Fruit fly (Drosophila melanogaster): ENCODE results near the gene OtopLa.
A peak's percentile ranks its signal among the peaks of the same experiment; 100 is the strongest.

OtopLa gene

DNA sequence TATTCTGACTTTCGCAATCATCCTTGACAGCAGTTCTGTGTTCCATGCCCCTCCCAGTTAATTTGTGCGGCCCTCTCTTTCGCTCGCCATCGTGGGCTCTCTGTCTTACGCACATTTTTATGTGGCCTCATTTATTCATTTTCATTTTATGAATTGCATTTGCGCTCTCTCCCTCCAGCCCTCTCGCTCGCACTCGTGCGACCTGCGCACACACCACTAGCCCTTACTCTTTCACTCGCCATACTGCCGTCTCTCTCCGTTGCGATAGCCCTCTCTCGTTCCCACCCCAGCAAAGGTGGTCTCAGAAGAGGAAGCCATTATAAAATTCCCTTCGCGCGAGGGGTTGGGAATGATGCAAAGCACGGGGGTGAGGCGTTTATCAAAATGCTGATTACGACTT, 68.8 kb downstream of the OtopLa start:
- TF ChIP-seq unpg (GFP tag; optimal IDR thresholded peaks at IDR 0.05) (no peak), HLH4C (GFP tag; IDR thresholded peaks at IDR 0.05; ENCODE audit: partially characterized antibody) (no peak), Chrac-16 (GFP tag; optimal IDR thresholded peaks at IDR 0.05) (no peak), aop (GFP tag; IDR thresholded peaks at IDR 0.05) (no peak), sob (GFP tag; IDR thresholded peaks at IDR 0.05) (no peak), sug (tag; optimal IDR thresholded peaks at IDR 0.05) (no peak), Adf1 (GFP tag; IDR thresholded peaks at IDR 0.05) (peak; percentile 24; the same call in 1 of the 2 replicates), D (optimal IDR thresholded peaks at IDR 0.05) (peak; percentile 43), D (GFP tag; optimal IDR thresholded peaks at IDR 0.05) (no peak), HmgD (GFP tag; optimal IDR thresholded peaks at IDR 0.05) (peak; percentile 52), sqz (GFP tag; optimal IDR thresholded peaks at IDR 0.05) (peak; percentile 64), h (optimal IDR thresholded peaks at IDR 0.05) (no peak), CoRest (tag; optimal IDR thresholded peaks at IDR 0.05) (peak; percentile 36), ind (GFP tag; optimal IDR thresholded peaks at IDR 0.05) (no peak), Nf-YC (tag; optimal IDR thresholded peaks at IDR 0.05) (peak; percentile 95), cg (GFP tag; optimal IDR thresholded peaks at IDR 0.05) (peak; percentile 52), crol (GFP tag; IDR thresholded peaks at IDR 0.05) (peak; percentile 68), Camta (GFP tag; optimal IDR thresholded peaks at IDR 0.05) (no peak), sens (GFP tag) (peak; percentile 46), CG10147 (GFP tag; optimal IDR thresholded peaks at IDR 0.05) (no peak), tll (GFP tag; optimal IDR thresholded peaks at IDR 0.05) (peak; percentile 56 to 67), CG8478 (optimal IDR thresholded peaks at IDR 0.05) (peak; percentile 95), D19B (GFP tag; optimal IDR thresholded peaks at IDR 0.05) (no peak), CG32767 (GFP tag; IDR thresholded peaks at IDR 0.05) (no peak), CG12391 (tag; optimal IDR thresholded peaks at IDR 0.05) (no peak), luna (GFP tag; optimal IDR thresholded peaks at IDR 0.05) (no peak), CG12744 (GFP tag; optimal IDR thresholded peaks at IDR 0.05) (no peak), nom (GFP tag; optimal IDR thresholded peaks at IDR 0.05) (no peak), seq (GFP tag; IDR thresholded peaks at IDR 0.05) (peak; percentile 91), CG10321 (GFP tag; IDR thresholded peaks at IDR 0.05) (peak; percentile 92), ewg (GFP tag; optimal IDR thresholded peaks at IDR 0.05) (peak; percentile 88), CG12219 (GFP tag; optimal IDR thresholded peaks at IDR 0.05) (no peak), Trl (optimal IDR thresholded peaks at IDR 0.05) (peak in 1 of 2 experiments; percentile 16), Trl (GFP tag; optimal IDR thresholded peaks at IDR 0.05) (no peak), br (optimal IDR thresholded peaks at IDR 0.05) (no peak), Nf-YB (GFP tag; optimal IDR thresholded peaks at IDR 0.05) (peak; percentile 92), mam (GFP tag; optimal IDR thresholded peaks at IDR 0.05) (no peak), knrl (GFP tag; IDR thresholded peaks at IDR 0.05; ENCODE audit: partially characterized antibody) (no peak), crc (GFP tag; optimal IDR thresholded peaks at IDR 0.05) (no peak), phol (tag; optimal IDR thresholded peaks at IDR 0.05) (peak; percentile 72), CG1832 (GFP tag; optimal IDR thresholded peaks at IDR 0.05) (peak; percentile 99), ssp (GFP tag; IDR thresholded peaks at IDR 0.05) (no peak), stc (GFP tag; IDR thresholded peaks at IDR 0.05) (no peak), fd3F (GFP tag; optimal IDR thresholded peaks at IDR 0.05) (no peak), Blimp-1 (GFP tag; optimal IDR thresholded peaks at IDR 0.05) (no peak), peb (GFP tag; IDR thresholded peaks at IDR 0.05) (no peak), Abd-B (GFP tag; optimal IDR thresholded peaks at IDR 0.05) (peak; percentile 14), HHEX (GFP tag; optimal IDR thresholded peaks at IDR 0.05) (no peak), CG31388 (GFP tag; optimal IDR thresholded peaks at IDR 0.05) (no peak)
